Worm (Caenorhabditis elegans): ENCODE measurements around the gene F48G7.10.
A peak's percentile ranks its signal among the peaks of the same experiment; 100 is the strongest.

Gene F48G7.10

ce11 chrV:635630-636029, 875 bp upstream of the F48G7.10 start (continued):
- TF ChIP-seq dve-1 (tag; optimal IDR thresholded peaks at IDR 0.05; ENCODE audit: insufficient read depth) (peak; percentile 66), lin-39 (tag; optimal IDR thresholded peaks at IDR 0.05) (no peak), aly-2 (tag; optimal IDR thresholded peaks at IDR 0.05) (no peak), daf-16 (GFP tag; optimal IDR thresholded peaks at IDR 0.05) (no peak), daf-16 (tag; optimal IDR thresholded peaks at IDR 0.05) (peak; percentile 40), mxl-3 (GFP tag; optimal IDR thresholded peaks at IDR 0.05) (peak; percentile 78), arid-1 (GFP tag; conservative IDR thresholded peaks at IDR 0.05) (no peak), madf-5 (GFP tag; IDR thresholded peaks at IDR 0.05) (no peak), ZK337.2 (GFP tag; IDR thresholded peaks at IDR 0.05) (no peak), skn-1 (tag; optimal IDR thresholded peaks at IDR 0.05) (no peak), zfp-2 (tag; optimal IDR thresholded peaks at IDR 0.05) (no peak), cey-2 (tag; optimal IDR thresholded peaks at IDR 0.05; ENCODE audit: borderline replicate concordance, insufficient read depth) (no peak), snpc-1.2 (GFP tag; IDR thresholded peaks at IDR 0.05) (no peak), sdz-12 (GFP tag; optimal IDR thresholded peaks at IDR 0.05) (no peak), F49E8.2 (tag; optimal IDR thresholded peaks at IDR 0.05; ENCODE audit: borderline replicate concordance) (no peak), ZK546.5 (tag; optimal IDR thresholded peaks at IDR 0.05) (no peak), pha-4 (GFP tag; IDR thresholded peaks at IDR 0.05) (no peak), pha-4 (tag; optimal IDR thresholded peaks at IDR 0.05) (no peak), ceh-28 (tag; optimal IDR thresholded peaks at IDR 0.05) (no peak), set-16 (GFP tag; IDR thresholded peaks at IDR 0.05) (no peak), dmd-6 (GFP tag; IDR thresholded peaks at IDR 0.05) (peak; percentile 61; the same call in 1 of the 2 replicates), F44E2.7 (GFP tag; IDR thresholded peaks at IDR 0.05) (no peak), lsy-2 (tag; optimal IDR thresholded peaks at IDR 0.05) (peak in 1 of 2 experiments; percentile 2), mdt-29 (GFP tag; IDR thresholded peaks at IDR 0.05) (no peak), R02D3.7 (tag; optimal IDR thresholded peaks at IDR 0.05) (no peak), ceh-44 (GFP tag; IDR thresholded peaks at IDR 0.05) (no peak), saeg-2 (GFP tag; IDR thresholded peaks at IDR 0.05) (no peak), nhr-77 (tag; optimal IDR thresholded peaks at IDR 0.05) (peak; percentile 85), zfp-3 (GFP tag; conservative IDR thresholded peaks at IDR 0.05) (no peak), unc-39 (tag; optimal IDR thresholded peaks at IDR 0.05) (no peak), spr-3 (GFP tag; optimal IDR thresholded peaks at IDR 0.05) (no peak), lir-3 (tag; optimal IDR thresholded peaks at IDR 0.05) (no peak), fos-1 (tag; optimal IDR thresholded peaks at IDR 0.05) (no peak), snpc-4 (tag; optimal IDR thresholded peaks at IDR 0.05) (no peak), ceh-62 (tag; optimal IDR thresholded peaks at IDR 0.05) (no peak), nhr-25 (tag; optimal IDR thresholded peaks at IDR 0.05; ENCODE audit: borderline replicate concordance, insufficient read depth) (no peak), zip-2 (tag; optimal IDR thresholded peaks at IDR 0.05) (no peak), ces-1 (GFP tag; optimal IDR thresholded peaks at IDR 0.05) (no peak), lin-13 (GFP tag; optimal IDR thresholded peaks at IDR 0.05) (no peak), aha-1 (tag) (no peak), daf-19 (GFP tag; conservative IDR thresholded peaks at IDR 0.05) (no peak), egl-43 (GFP tag; IDR thresholded peaks at IDR 0.05) (no peak), mdl-1 (tag; optimal IDR thresholded peaks at IDR 0.05) (peak; percentile 15 to 74), egl-27 (tag; optimal IDR thresholded peaks at IDR 0.05) (no peak), unc-130 (GFP tag; optimal IDR thresholded peaks at IDR 0.05) (no peak), dmd-8 (GFP tag; IDR thresholded peaks at IDR 0.05) (no peak), hif-1 (tag; optimal IDR thresholded peaks at IDR 0.05) (peak in 1 of 2 experiments; percentile 4), nhr-76 (tag; optimal IDR thresholded peaks at IDR 0.05) (no peak), unc-62 (GFP tag; optimal IDR thresholded peaks at IDR 0.05 in 1 of 2) (no peak), unc-62 (tag; optimal IDR thresholded peaks at IDR 0.05) (no peak), D1046.2 (GFP tag; IDR thresholded peaks at IDR 0.05) (no peak), Y48G9A.11 (GFP tag; IDR thresholded peaks at IDR 0.05) (no peak), mep-1 (tag; optimal IDR thresholded peaks at IDR 0.05) (peak; percentile 5)
